Worm (Caenorhabditis elegans) whole organism, midembryonic: Measurements from ENCODE around the gene C08B6.5.

Experiments
- T22C8.4 ChIP-seq: fragments of 200-800 bp; sonication (Bioruptor generic); IDR thresholded peaks from 2 replicates; pipeline ENCODE4 v1.3.6; 2022; ENCODE audit warnings: missing genetic modification characterization, missing compliant biosample characterization
- cog-1 ChIP-seq: sonication (generic microtip); optimal IDR thresholded peaks from 2 replicates; lab custom pipeline; 2016; ENCODE audit warnings: missing genetic modification characterization, missing compliant biosample characterization
- flt-1 ChIP-seq: fragments of 200-800 bp; sonication (Bioruptor generic); IDR thresholded peaks from 2 replicates; pipeline ENCODE4 v1.3.6; 2022; ENCODE audit warnings: missing genetic modification characterization, missing compliant biosample characterization
- klf-2 ChIP-seq: fragments of 200-800 bp; sonication (Bioruptor generic); conservative IDR thresholded peaks from 2 replicates; pipeline ENCODE4 v1.3.6; 2022; ENCODE audit warnings: missing genetic modification reagents, missing genetic modification characterization, missing compliant biosample characterization
- med-1 ChIP-seq: sonication (generic microtip); optimal IDR thresholded peaks from 2 replicates; lab custom pipeline; 2017; ENCODE audit warnings: missing genetic modification characterization, mild to moderate bottlenecking, missing compliant biosample characterization, antibody characterized with exemption, missing genetic modification reagents; ENCODE audit not compliant: insufficient read depth
- ref-1 ChIP-seq: fragments of 200-800 bp; sonication (Bioruptor generic); conservative IDR thresholded peaks from 2 replicates; pipeline ENCODE4 v1.3.6; 2022; ENCODE audit warnings: missing genetic modification reagents, missing genetic modification characterization, missing compliant biosample characterization
- tab-1 ChIP-seq: fragments of 200-800 bp; sonication (Bioruptor generic); IDR thresholded peaks from 2 replicates; pipeline ENCODE4 v1.3.6; 2022; ENCODE audit warnings: missing genetic modification characterization, missing compliant biosample characterization
- ztf-23 ChIP-seq: fragments of 200-800 bp; sonication (Bioruptor generic); IDR thresholded peaks from 2 replicates; pipeline ENCODE4 v1.3.6; 2022; ENCODE audit warnings: missing genetic modification reagents, missing genetic modification characterization, missing compliant biosample characterization
- ztf-29 ChIP-seq: fragments of 200-800 bp; sonication (Bioruptor generic); IDR thresholded peaks from 2 replicates; pipeline ENCODE4 v1.3.6; 2022; ENCODE audit warnings: missing genetic modification reagents, missing genetic modification characterization, missing compliant biosample characterization

ce11 chrV:10148352-10148751, 30.8 kb downstream of the C08B6.5 start, which contains the start of gene srsx-26:
- TF ChIP-seq med-1 (GFP tag; lab: Kevin White, UChicago) (no peak), cog-1 (no peak), T22C8.4 (GFP tag; lab: Robert Waterston, UW) (no peak), ztf-29 (no peak), ztf-23 (GFP tag; lab: Robert Waterston, UW) (no peak), ref-1 (GFP tag; lab: Robert Waterston, UW) (no peak), flt-1 (GFP tag; lab: Robert Waterston, UW) (no peak), klf-2 (GFP tag; lab: Robert Waterston, UW) (no peak), tab-1 (no peak)
